Worm (Caenorhabditis elegans) whole organism, young adult: ENCODE data around the gene F53F4.4.

Source experiments
- C06A6.2 ChIP-seq: fragments of 200-800 bp; sonication (Bioruptor generic); conservative IDR thresholded peaks from 2 replicates; pipeline ENCODE4 v1.3.6; 2022; ENCODE audit warnings: missing genetic modification characterization, missing compliant biosample characterization
- F22D6.2 ChIP-seq: sonication (generic microtip); optimal IDR thresholded peaks from 2 replicates; lab custom pipeline; 2016; ENCODE audit warnings: mild to moderate bottlenecking, missing genetic modification characterization, missing compliant biosample characterization
- F33H1.4 ChIP-seq: fragments of 200-800 bp; sonication (Bioruptor generic); IDR thresholded peaks from 2 replicates; pipeline ENCODE4 v1.3.6; 2022; ENCODE audit warnings: missing genetic modification reagents, missing genetic modification characterization, missing compliant biosample characterization
- F37B4.10 ChIP-seq: fragments of 200-800 bp; sonication (Bioruptor generic); IDR thresholded peaks from 2 replicates; pipeline ENCODE4 v1.3.6; 2022; ENCODE audit warnings: missing genetic modification characterization, missing compliant biosample characterization
- K11D2.4 ChIP-seq: fragments of 200-800 bp; sonication (Bioruptor generic); IDR thresholded peaks from 2 replicates; pipeline ENCODE4 v1.3.6; 2022; ENCODE audit warnings: missing genetic modification reagents, missing genetic modification characterization, missing compliant biosample characterization
- Y56A3A.18 ChIP-seq: fragments of 200-800 bp; sonication (Bioruptor generic); IDR thresholded peaks from 2 replicates; pipeline ENCODE4 v1.3.6; 2022; ENCODE audit warnings: missing genetic modification reagents, missing genetic modification characterization, missing compliant biosample characterization
- Y67H2A.10 ChIP-seq: fragments of 200-800 bp; sonication (Bioruptor generic); conservative IDR thresholded peaks from 2 replicates; pipeline ENCODE4 v1.3.6; 2022; ENCODE audit warnings: missing genetic modification reagents, missing genetic modification characterization, missing compliant biosample characterization
- ZK185.1 ChIP-seq: sonication (generic microtip); optimal IDR thresholded peaks from 2 replicates; lab custom pipeline; 2016; ENCODE audit warnings: mild to moderate bottlenecking, missing genetic modification characterization, missing compliant biosample characterization; ENCODE audit not compliant: poor library complexity, severe bottlenecking
- akir-1 ChIP-seq: fragments of 200-800 bp; sonication (Bioruptor generic); optimal IDR thresholded peaks from 2 replicates; lab custom pipeline; 2018; ENCODE audit warnings: mild to moderate bottlenecking, missing genetic modification characterization, moderate library complexity, missing compliant biosample characterization
- attf-3 ChIP-seq: fragments of 200-800 bp; sonication (Bioruptor generic); conservative IDR thresholded peaks from 2 replicates; pipeline ENCODE4 v1.3.6; 2022; ENCODE audit warnings: missing genetic modification reagents, missing genetic modification characterization, missing compliant biosample characterization
- attf-5 ChIP-seq: fragments of 200-800 bp; sonication (Bioruptor generic); optimal IDR thresholded peaks from 2 replicates; lab custom pipeline; 2018; ENCODE audit warnings: mild to moderate bottlenecking, missing genetic modification characterization, missing compliant biosample characterization
- bed-2 ChIP-seq: fragments of 200-800 bp; sonication (Bioruptor generic); IDR thresholded peaks from 2 replicates; pipeline ENCODE4 v1.3.6; 2022; ENCODE audit warnings: missing genetic modification reagents, missing genetic modification characterization, missing compliant biosample characterization
- ceh-100 ChIP-seq: fragments of 200-800 bp; sonication (Bioruptor generic); IDR thresholded peaks from 2 replicates; pipeline ENCODE4 v1.3.6; 2022; ENCODE audit warnings: missing genetic modification reagents, missing genetic modification characterization, missing compliant biosample characterization
- ceh-27 ChIP-seq: fragments of 200-800 bp; sonication (Bioruptor generic); optimal IDR thresholded peaks from 2 replicates; lab custom pipeline; 2018; ENCODE audit warnings: mild to moderate bottlenecking, missing genetic modification characterization, moderate library complexity, missing compliant biosample characterization
- ceh-40 ChIP-seq: fragments of 200-800 bp; sonication (Bioruptor generic); IDR thresholded peaks from 2 replicates; pipeline ENCODE4 v1.3.6; 2022; ENCODE audit warnings: missing genetic modification characterization, missing compliant biosample characterization
- ceh-91 ChIP-seq: fragments of 200-800 bp; sonication (Bioruptor generic); IDR thresholded peaks from 2 replicates; pipeline ENCODE4 v1.3.6; 2022; ENCODE audit warnings: missing genetic modification reagents, missing genetic modification characterization, missing compliant biosample characterization
- dpl-1 ChIP-seq: fragments of 150-350 bp; optimal IDR thresholded peaks from 2 replicates; lab custom pipeline; 2014; ENCODE audit warnings: missing biosample characterization, missing genetic modification reagents, missing genetic modification characterization
- egl-44 ChIP-seq: fragments of 200-800 bp; sonication (Bioruptor generic); IDR thresholded peaks from 2 replicates; pipeline ENCODE4 v1.3.6; 2022; ENCODE audit warnings: missing genetic modification reagents, missing genetic modification characterization, missing compliant biosample characterization
- egrh-3 ChIP-seq: fragments of 200-800 bp; sonication (Bioruptor generic); IDR thresholded peaks from 2 replicates; pipeline ENCODE4 v1.3.6; 2022; ENCODE audit warnings: missing genetic modification reagents, missing genetic modification characterization, missing compliant biosample characterization
- ets-4 ChIP-seq: fragments of 200-800 bp; sonication (Bioruptor generic); optimal IDR thresholded peaks from 2 replicates; lab custom pipeline; 2018; ENCODE audit warnings: mild to moderate bottlenecking, missing genetic modification characterization, missing compliant biosample characterization
- him-1 ChIP-seq: sonication (generic microtip); optimal IDR thresholded peaks from 2 replicates; lab custom pipeline; 2016; ENCODE audit warnings: missing genotype, missing genetic modification reagents, missing genetic modification characterization, missing compliant biosample characterization
- hlh-12 ChIP-seq: sonication (generic microtip); optimal IDR thresholded peaks from 2 replicates; lab custom pipeline; 2016; ENCODE audit warnings: missing genetic modification characterization, missing compliant biosample characterization
- lin-40 ChIP-seq: sonication (generic microtip); optimal IDR thresholded peaks from 2 replicates; lab custom pipeline; 2016; ENCODE audit warnings: missing genetic modification characterization, mild to moderate bottlenecking, missing compliant biosample characterization, missing genotype, missing genetic modification reagents
- lir-1 ChIP-seq: fragments of 200-800 bp; sonication (Bioruptor generic); conservative IDR thresholded peaks from 2 replicates; pipeline ENCODE4 v1.3.6; 2022; ENCODE audit warnings: missing genetic modification reagents, missing genetic modification characterization, missing compliant biosample characterization
- lsl-1 ChIP-seq: fragments of 200-800 bp; sonication (Bioruptor generic); optimal IDR thresholded peaks from 2 replicates; lab custom pipeline; 2018; ENCODE audit warnings: mild to moderate bottlenecking, missing genetic modification characterization, moderate library complexity, missing compliant biosample characterization
- lsy-27 ChIP-seq: sonication (generic microtip); optimal IDR thresholded peaks from 2 replicates; lab custom pipeline; 2017; ENCODE audit warnings: missing genetic modification characterization, mild to moderate bottlenecking, missing compliant biosample characterization, antibody characterized with exemption, missing genotype, borderline replicate concordance; ENCODE audit not compliant: insufficient read depth
- madf-10 ChIP-seq: sonication (generic microtip); optimal IDR thresholded peaks from 2 replicates; lab custom pipeline; 2016; ENCODE audit warnings: mild to moderate bottlenecking, missing genetic modification characterization, missing compliant biosample characterization
- madf-6 ChIP-seq: fragments of 200-800 bp; sonication (Bioruptor generic); IDR thresholded peaks from 2 replicates; pipeline ENCODE4 v1.3.6; 2022; ENCODE audit warnings: missing genetic modification reagents, missing genetic modification characterization, missing compliant biosample characterization
- madf-8 ChIP-seq: fragments of 200-800 bp; sonication (Bioruptor generic); conservative IDR thresholded peaks from 2 replicates; pipeline ENCODE4 v1.3.6; 2022; ENCODE audit warnings: missing genetic modification reagents, missing genetic modification characterization, missing compliant biosample characterization
- mcd-1 ChIP-seq: fragments of 200-800 bp; sonication (Bioruptor generic); IDR thresholded peaks from 2 replicates; pipeline ENCODE4 v1.3.6; 2022; ENCODE audit warnings: missing genetic modification reagents, missing genetic modification characterization, missing compliant biosample characterization
- mel-28 ChIP-seq: sonication (generic microtip); optimal IDR thresholded peaks from 2 replicates; lab custom pipeline; 2016; ENCODE audit warnings: borderline replicate concordance, mild to moderate bottlenecking, missing genetic modification characterization, missing compliant biosample characterization
- mes-4 ChIP-seq: sonication (generic microtip); optimal IDR thresholded peaks from 2 replicates; lab custom pipeline; 2016; ENCODE audit warnings: missing genotype, missing genetic modification characterization, missing compliant biosample characterization
- mxl-1 ChIP-seq: sonication (generic microtip); optimal IDR thresholded peaks from 2 replicates; lab custom pipeline; 2016; ENCODE audit warnings: missing genetic modification characterization, missing compliant biosample characterization
- rcor-1 ChIP-seq: fragments of 200-800 bp; sonication (Bioruptor generic); IDR thresholded peaks from 2 replicates; pipeline ENCODE4 v1.3.6; 2022; ENCODE audit warnings: missing genetic modification reagents, missing genetic modification characterization, missing compliant biosample characterization
- sdz-38 ChIP-seq: sonication (generic microtip); optimal IDR thresholded peaks from 2 replicates; lab custom pipeline; 2016; ENCODE audit warnings: missing genotype, missing genetic modification characterization, missing compliant biosample characterization
- sea-2 ChIP-seq: fragments of 200-800 bp; sonication (Bioruptor generic); IDR thresholded peaks from 2 replicates; pipeline ENCODE4 v1.3.6; 2022; ENCODE audit warnings: missing genetic modification characterization, missing compliant biosample characterization
- snpc-3.4 ChIP-seq: sonication (generic microtip); optimal IDR thresholded peaks from 2 replicates; lab custom pipeline; 2017; ENCODE audit warnings: missing genetic modification characterization, mild to moderate bottlenecking, missing compliant biosample characterization, antibody characterized with exemption, moderate library complexity, missing genotype, missing genetic modification reagents
- snpc-4 ChIP-seq, 5 experiments: fragments of 150-350 bp in 1 of 5; sonication (generic microtip) in 4 of 5; optimal IDR thresholded peaks; 2 replicates each; lab custom pipeline; 2014 to 2018; ENCODE audit warnings: missing genetic modification characterization in 5 of 5, missing biosample characterization in 3 of 5, antibody characterized with exemption in 2 of 5, mild to moderate bottlenecking in 2 of 5, missing compliant biosample characterization in 2 of 5, missing genotype in 2 of 5, moderate library complexity in 2 of 5, missing genetic modification reagents in 1 of 5
- tbx-9 ChIP-seq: sonication (generic microtip); optimal IDR thresholded peaks from 2 replicates; lab custom pipeline; 2016; ENCODE audit warnings: borderline replicate concordance, missing genetic modification characterization, inconsistent platforms, missing compliant biosample characterization
- unc-62 ChIP-seq: fragments of 150-350 bp; optimal IDR thresholded peaks from 2 replicates; lab custom pipeline; 2014; ENCODE audit warnings: missing biosample characterization, missing genetic modification reagents, missing genetic modification characterization
- xnd-1 ChIP-seq: sonication (generic microtip); optimal IDR thresholded peaks from 2 replicates; lab custom pipeline; 2016; ENCODE audit warnings: missing genotype, missing genetic modification reagents, missing genetic modification characterization, missing compliant biosample characterization
- zfh-2 ChIP-seq: fragments of 200-800 bp; sonication (Bioruptor generic); conservative IDR thresholded peaks from 2 replicates; pipeline ENCODE4 v1.3.6; 2022; ENCODE audit warnings: missing genetic modification reagents, missing genetic modification characterization, missing compliant biosample characterization
- zim-3 ChIP-seq: sonication (generic microtip); optimal IDR thresholded peaks from 2 replicates; lab custom pipeline; 2017; ENCODE audit warnings: mild to moderate bottlenecking, missing genetic modification characterization, moderate library complexity, missing compliant biosample characterization
- ztf-28 ChIP-seq: fragments of 200-800 bp; sonication (Bioruptor generic); IDR thresholded peaks from 2 replicates; pipeline ENCODE4 v1.3.6; 2022; ENCODE audit warnings: missing genetic modification reagents, missing genetic modification characterization, missing compliant biosample characterization

F53F4.4 gene

ce11 chrV:13589494-13590176 lies 3.5 kb upstream of the F53F4.4 start, which contains the start of the genes F53F4.2 and F53F4.18:
Gene F53F4.2 (minus strand): TSS chrV:13589594.
Gene F53F4.18 (plus strand): TSS chrV:13590126.
- no peak for TF ChIP-seq ztf-28 (GFP tag; lab: Robert Waterston, UW)
- TF ChIP-seq snpc-3.4 = no peak
- TF ChIP-seq ceh-91 (GFP tag; lab: Robert Waterston, UW) = no peak
- TF ChIP-seq lsy-27 (tag; lab: Kevin White, UChicago) = no peak

- TF ChIP-seq F37B4.10 (GFP tag; lab: Robert Waterston, UW) (no peak), hlh-12 (no peak), Y56A3A.18 (GFP tag; lab: Robert Waterston, UW) (no peak), snpc-4 (GFP tag; optimal IDR thresholded peaks at IDR 0.05; lab: Kevin White, UChicago) (no peak), snpc-4 (tag; optimal IDR thresholded peaks at IDR 0.05; lab: Kevin White, UChicago) (no peak), C06A6.2 (GFP tag; lab: Robert Waterston, UW) (no peak), him-1 (tag; lab: Kevin White, UChicago) (peak; percentile 36), egl-44 (GFP tag; lab: Robert Waterston, UW) (no peak), madf-10 (no peak), attf-5 (GFP tag; lab: Kevin White, UChicago) (no peak), mxl-1 (tag; lab: Kevin White, UChicago) (no peak), F22D6.2 (tag; lab: Kevin White, UChicago) (no peak), lsl-1 (peak; percentile 32), zfh-2 (GFP tag; lab: Robert Waterston, UW) (no peak), K11D2.4 (GFP tag; lab: Robert Waterston, UW) (no peak), lin-40 (tag; lab: Kevin White, UChicago) (no peak), ceh-27 (GFP tag; lab: Kevin White, UChicago) (no peak), madf-6 (GFP tag; lab: Robert Waterston, UW) (peak; percentile 92), madf-8 (peak; percentile 90), rcor-1 (GFP tag; lab: Robert Waterston, UW) (no peak), F33H1.4 (no peak), egrh-3 (no peak), mcd-1 (peak; percentile 92), mes-4 (no peak), akir-1 (GFP tag; lab: Kevin White, UChicago) (no peak), bed-2 (GFP tag; lab: Robert Waterston, UW) (no peak), snpc-3.4 (peak; percentile 0), unc-62 (no peak), ceh-100 (GFP tag; lab: Robert Waterston, UW) (no peak), zim-3 (no peak), sea-2 (GFP tag; lab: Robert Waterston, UW) (no peak), ets-4 (GFP tag; lab: Kevin White, UChicago) (no peak), ZK185.1 (tag; lab: Kevin White, UChicago) (no peak), xnd-1 (peak; percentile 79), lir-1 (GFP tag; lab: Robert Waterston, UW) (no peak), tbx-9 (tag; lab: Kevin White, UChicago) (no peak), Y67H2A.10 (no peak), attf-3 (0 out of 2 replicates have a peak, but pooled peaks have one; percentile 19), mel-28 (no peak), sdz-38 (tag; lab: Kevin White, UChicago) (no peak), ceh-40 (GFP tag; lab: Robert Waterston, UW) (no peak), dpl-1 (GFP tag; lab: Kevin White, UChicago) (no peak)
Observed at ce11 chrV:13591504-13592174, 1.5 kb upstream of the F53F4.4 start, which contains the start of gene tbcb-1. Gene tbcb-1 (plus strand): TSS chrV:13592124.
